Worm (Caenorhabditis elegans) whole organism, L3 larva: ENCODE results near the gene lin-5.

ENCODE experiments used
- ZK546.5 ChIP-seq: sonication (generic microtip); optimal IDR thresholded peaks from 2 replicates; lab custom pipeline; 2017; ENCODE audit warnings: missing biosample characterization, missing genetic modification characterization
- ama-1 ChIP-seq: fragments of 150-350 bp; optimal IDR thresholded peaks from 2 replicates; lab custom pipeline; 2018
- ceh-16 ChIP-seq: sonication (generic microtip); optimal IDR thresholded peaks from 2 replicates; lab custom pipeline; 2017; ENCODE audit warnings: missing biosample characterization, missing genetic modification characterization
- ceh-28 ChIP-seq: fragments of 150-350 bp; optimal IDR thresholded peaks from 2 replicates; lab custom pipeline; 2014; ENCODE audit warnings: missing biosample characterization, missing genetic modification reagents, missing genetic modification characterization
- ceh-82 ChIP-seq: fragments of 150-350 bp; optimal IDR thresholded peaks from 2 replicates; lab custom pipeline; 2014; ENCODE audit warnings: missing biosample characterization, missing genetic modification characterization
- ceh-9 ChIP-seq: sonication (generic microtip); optimal IDR thresholded peaks from 2 replicates; lab custom pipeline; 2018; ENCODE audit warnings: missing biosample characterization, missing genetic modification characterization
- egl-27 ChIP-seq: sonication (generic microtip); optimal IDR thresholded peaks from 4 replicates; lab custom pipeline; 2017; ENCODE audit warnings: missing biosample characterization, missing genetic modification reagents, missing genetic modification characterization
- egl-5 ChIP-seq: fragments of 150-350 bp; optimal IDR thresholded peaks from 2 replicates; lab custom pipeline; 2017; ENCODE audit warnings: missing biosample characterization, missing genetic modification reagents, missing genetic modification characterization, inconsistent platforms
- elt-1 ChIP-seq: fragments of 150-350 bp; optimal IDR thresholded peaks from 2 replicates; lab custom pipeline; 2014; ENCODE audit warnings: missing biosample characterization, missing genetic modification characterization
- elt-2 ChIP-seq: sonication (generic microtip); optimal IDR thresholded peaks from 2 replicates; lab custom pipeline; 2016; ENCODE audit warnings: missing genetic modification reagents, mild to moderate bottlenecking, missing genetic modification characterization, missing compliant biosample characterization
- eor-1 ChIP-seq, 2 experiments: fragments of 150-350 bp; optimal IDR thresholded peaks; 2 replicates each; lab custom pipeline; 2014 to 2018; ENCODE audit warnings: missing biosample characterization in 2 of 2, missing genetic modification characterization in 2 of 2
- fkh-10 ChIP-seq: sonication (generic microtip); optimal IDR thresholded peaks from 2 replicates; lab custom pipeline; 2017; ENCODE audit warnings: missing biosample characterization, missing genetic modification reagents, missing genetic modification characterization
- fkh-2 ChIP-seq: fragments of 150-350 bp; optimal IDR thresholded peaks from 2 replicates; lab custom pipeline; 2014; ENCODE audit warnings: missing biosample characterization, missing genetic modification reagents, missing genetic modification characterization
- fos-1 ChIP-seq: fragments of 150-350 bp; optimal IDR thresholded peaks from 2 replicates; lab custom pipeline; 2014; ENCODE audit warnings: missing biosample characterization, missing genetic modification characterization
- hmg-11 ChIP-seq: sonication (generic microtip); optimal IDR thresholded peaks from 2 replicates; lab custom pipeline; 2016; ENCODE audit warnings: missing genetic modification characterization, missing compliant biosample characterization
- lin-39 ChIP-seq: fragments of 150-350 bp; optimal IDR thresholded peaks from 2 replicates; lab custom pipeline; 2018; ENCODE audit warnings: missing biosample characterization, missing genetic modification reagents, missing genetic modification characterization
- mdl-1 ChIP-seq: fragments of 150-350 bp; optimal IDR thresholded peaks from 2 replicates; lab custom pipeline; 2014; ENCODE audit warnings: missing biosample characterization, missing genetic modification characterization
- mml-1 ChIP-seq: fragments of 150-350 bp; sonication (generic microtip); optimal IDR thresholded peaks from 3 replicates; lab custom pipeline; 2014; ENCODE audit warnings: missing biosample characterization, missing genetic modification characterization
- nfya-1 ChIP-seq: sonication (generic microtip); optimal IDR thresholded peaks from 2 replicates; lab custom pipeline; 2017; ENCODE audit warnings: missing genetic modification characterization, mild to moderate bottlenecking, missing compliant biosample characterization, antibody characterized with exemption, moderate library complexity; ENCODE audit not compliant: insufficient read depth
- nhr-11 ChIP-seq: fragments of 150-350 bp; optimal IDR thresholded peaks from 2 replicates; lab custom pipeline; 2014; ENCODE audit warnings: missing biosample characterization, missing genetic modification characterization
- nhr-12 ChIP-seq: fragments of 150-350 bp; optimal IDR thresholded peaks from 2 replicates; lab custom pipeline; 2014; ENCODE audit warnings: missing biosample characterization, missing genetic modification characterization
- nhr-23 ChIP-seq: fragments of 150-350 bp; optimal IDR thresholded peaks from 2 replicates; lab custom pipeline; 2014; ENCODE audit warnings: missing biosample characterization, missing genetic modification reagents, missing genetic modification characterization
- nhr-25 ChIP-seq: sonication (generic microtip); optimal IDR thresholded peaks from 2 replicates; lab custom pipeline; 2017; ENCODE audit warnings: missing biosample characterization, missing genetic modification characterization
- nhr-28 ChIP-seq: fragments of 150-350 bp; optimal IDR thresholded peaks from 2 replicates; lab custom pipeline; 2014; ENCODE audit warnings: missing biosample characterization, missing genetic modification characterization
- nhr-43 ChIP-seq: sonication (generic microtip); optimal IDR thresholded peaks from 2 replicates; lab custom pipeline; 2016; ENCODE audit warnings: mild to moderate bottlenecking, missing genetic modification characterization, missing compliant biosample characterization; ENCODE audit not compliant: poor library complexity, severe bottlenecking
- nhr-77 ChIP-seq: fragments of 150-350 bp; optimal IDR thresholded peaks from 2 replicates; lab custom pipeline; 2014; ENCODE audit warnings: missing biosample characterization, missing genetic modification characterization
- pha-4 ChIP-seq: fragments of 150-350 bp; optimal IDR thresholded peaks from 2 replicates; lab custom pipeline; 2014; ENCODE audit warnings: missing biosample characterization, missing genetic modification reagents, missing genetic modification characterization
- pqm-1 ChIP-seq: fragments of 150-350 bp; optimal IDR thresholded peaks from 2 replicates; lab custom pipeline; 2017; ENCODE audit warnings: missing biosample characterization, missing genetic modification characterization, inconsistent platforms
- sea-2 ChIP-seq: fragments of 150-350 bp; sonication (generic microtip); optimal IDR thresholded peaks from 4 replicates; lab custom pipeline; 2014; ENCODE audit warnings: missing biosample characterization, missing genetic modification reagents, missing genetic modification characterization
- tbx-2 ChIP-seq: sonication (generic microtip); optimal IDR thresholded peaks from 2 replicates; lab custom pipeline; 2016; ENCODE audit warnings: mild to moderate bottlenecking, missing genetic modification characterization, missing compliant biosample characterization
- unc-39 ChIP-seq: sonication (generic microtip); optimal IDR thresholded peaks from 4 replicates; lab custom pipeline; 2017; ENCODE audit warnings: missing biosample characterization, missing genetic modification characterization
- unc-62 ChIP-seq: fragments of 150-350 bp; sonication (generic microtip); optimal IDR thresholded peaks from 4 replicates; lab custom pipeline; 2014; ENCODE audit warnings: missing biosample characterization, missing genetic modification reagents, missing genetic modification characterization
- zag-1 ChIP-seq: fragments of 150-350 bp; optimal IDR thresholded peaks from 2 replicates; lab custom pipeline; 2014; ENCODE audit warnings: missing biosample characterization, missing genetic modification characterization
- ztf-11 ChIP-seq: fragments of 150-350 bp; optimal IDR thresholded peaks from 2 replicates; lab custom pipeline; 2014; ENCODE audit warnings: missing biosample characterization, missing genetic modification characterization
- ztf-4 ChIP-seq: fragments of 150-350 bp; optimal IDR thresholded peaks from 2 replicates; lab custom pipeline; 2014; ENCODE audit warnings: missing biosample characterization, missing genetic modification characterization

lin-5 gene

DNA sequence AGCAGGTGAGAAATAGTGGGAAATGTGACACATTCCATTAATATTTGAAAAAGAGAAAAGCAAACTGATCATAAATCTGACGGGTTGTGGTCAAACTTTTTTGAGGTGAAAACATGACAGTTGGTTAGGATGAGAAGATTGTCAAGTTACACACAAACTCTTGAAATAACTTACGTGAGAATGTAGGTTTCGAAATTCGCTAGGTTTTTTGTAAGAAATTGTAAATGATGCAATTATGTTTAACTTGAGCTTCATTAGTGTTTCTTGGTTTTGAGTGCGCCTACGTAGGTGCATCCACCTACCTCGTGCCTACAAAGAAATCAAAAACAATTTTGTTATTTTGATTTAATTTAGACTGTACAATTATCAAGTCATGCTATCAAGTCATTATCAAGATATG is 25.1 kb upstream of the lin-5 start, which contains the start of gene cex-2:
TSS of gene cex-2 (minus strand) at position 101 of the 400 bp plus-strand sequence.
- TF ChIP-seq ama-1 (lab: Kevin White, UChicago): no peak
- peak; percentile 28 for TF ChIP-seq pha-4 (tag; lab: Kevin White, UChicago)

- TF ChIP-seq hmg-11 (tag; lab: Kevin White, UChicago) (no peak), lin-39 (tag; lab: Kevin White, UChicago) (peak; percentile 59), nhr-11 (peak; percentile 37), pha-4 (tag; lab: Kevin White, UChicago) (no peak), zag-1 (no peak), fkh-10 (GFP tag; lab: Kevin White, UChicago) (no peak), unc-62 (GFP tag; lab: Kevin White, UChicago) (peak; percentile 47), ceh-16 (tag; lab: Kevin White, UChicago) (no peak), egl-27 (no peak), pqm-1 (no peak), ztf-11 (tag; lab: Kevin White, UChicago) (no peak), nfya-1 (peak; percentile 12), tbx-2 (tag; lab: Kevin White, UChicago) (no peak), nhr-77 (tag; lab: Kevin White, UChicago) (no peak), nhr-12 (tag; lab: Kevin White, UChicago) (no peak), egl-5 (tag; lab: Kevin White, UChicago) (peak; percentile 80), elt-2 (tag; lab: Kevin White, UChicago) (no peak), nhr-28 (tag; lab: Kevin White, UChicago) (no peak), fos-1 (tag; lab: Kevin White, UChicago) (no peak), ceh-28 (no peak), elt-1 (tag; lab: Kevin White, UChicago) (no peak), mml-1 (tag; lab: Kevin White, UChicago) (no peak)
These were observed 23.7 kb upstream of the lin-5 start for ce11 chrII:7836613-7837226.

DNA sequence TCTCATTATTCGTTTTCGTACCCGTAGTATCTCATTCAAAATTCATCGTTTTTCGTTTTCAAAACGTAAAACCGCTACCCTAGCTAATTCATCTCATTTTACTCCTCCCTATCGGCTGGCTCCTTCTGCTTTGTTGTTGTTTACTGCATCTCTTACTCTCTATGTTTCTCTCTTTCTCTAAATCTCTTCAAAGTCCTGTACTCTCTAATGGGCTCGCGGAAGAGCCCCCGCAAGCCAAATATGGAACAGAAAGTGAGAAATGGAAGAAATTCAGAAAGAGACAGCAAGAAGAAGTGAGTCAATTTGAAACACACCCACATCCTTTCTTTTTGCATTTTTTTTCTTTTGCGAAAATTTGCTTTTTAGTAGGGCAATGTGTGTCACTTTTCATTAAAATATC is 21.7 kb upstream of the lin-5 start:
- TF ChIP-seq pha-4 (tag; lab: Kevin White, UChicago): peak; percentile 1
- peak; percentile 46 for TF ChIP-seq nfya-1
- peak; percentile 51 for TF ChIP-seq fkh-2 (tag; lab: Kevin White, UChicago)
- TF ChIP-seq lin-39 (tag; lab: Kevin White, UChicago): peak; percentile 91
- TF ChIP-seq eor-1 (tag; optimal IDR thresholded peaks at IDR 0.05; lab: Kevin White, UChicago): no peak
- TF ChIP-seq ceh-28: no peak
- TF ChIP-seq sea-2 (GFP tag; lab: Kevin White, UChicago): peak; percentile 5
- no peak for TF ChIP-seq mdl-1 (tag; lab: Kevin White, UChicago)

ce11 chrII:7839703-7840102 is 20.7 kb upstream of the lin-5 start:
- no peak for TF ChIP-seq unc-39 (tag; lab: Kevin White, UChicago)
- TF ChIP-seq tbx-2 (tag; lab: Kevin White, UChicago): no peak
- no peak for TF ChIP-seq nhr-12 (tag; lab: Kevin White, UChicago)
- TF ChIP-seq nfya-1: peak; percentile 1
- TF ChIP-seq nhr-23 (tag; lab: Kevin White, UChicago): peak; percentile 25
- TF ChIP-seq, all 47 proteins: peak for 2

DNA sequence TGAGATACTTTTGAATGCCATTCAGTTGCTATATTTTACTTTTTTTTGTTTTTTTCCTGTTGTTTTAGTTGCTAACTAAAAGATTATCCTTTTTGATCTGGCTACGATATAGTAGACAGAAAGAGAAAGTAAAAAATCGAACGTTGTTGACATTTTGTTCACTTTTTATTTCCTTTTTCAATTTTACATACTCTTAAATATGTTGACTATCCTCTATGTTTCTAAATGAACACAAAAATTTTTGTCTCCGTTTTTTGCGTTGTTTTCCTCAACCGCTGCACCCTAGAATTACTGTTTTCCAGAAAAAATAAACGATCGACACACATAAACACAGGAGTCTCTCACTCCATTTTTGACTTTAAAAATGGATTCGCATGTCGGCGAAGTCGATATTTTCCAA is 18.3 kb upstream of the lin-5 start, which contains the start of gene klp-3:
TSS of gene klp-3 (plus strand) at position 301 of the 400 bp plus-strand sequence.
- no peak for TF ChIP-seq pha-4 (tag; lab: Kevin White, UChicago)
- TF ChIP-seq egl-27: no peak
- no peak for TF ChIP-seq pqm-1
- TF ChIP-seq elt-2 (tag; lab: Kevin White, UChicago): no peak
- no peak for TF ChIP-seq ztf-4
- TF ChIP-seq nhr-25 (tag; lab: Kevin White, UChicago): no peak
- TF ChIP-seq nhr-28 (tag; lab: Kevin White, UChicago): no peak
- no peak for TF ChIP-seq mml-1 (tag; lab: Kevin White, UChicago)
- TF ChIP-seq nhr-43 (tag; lab: Kevin White, UChicago): no peak
- no peak for TF ChIP-seq ZK546.5
- TF ChIP-seq ceh-82 (tag; lab: Kevin White, UChicago): no peak
- no peak for TF ChIP-seq lin-39 (tag; lab: Kevin White, UChicago)
- TF ChIP-seq ceh-9 (tag; lab: Kevin White, UChicago): no peak
